Fruit fly (Drosophila melanogaster) whole organism, prepupa: Measurements from ENCODE around the gene Ppt1.

Experiments
- CG34406 ChIP-seq: fragments of 200-800 bp; sonication (Bioruptor generic); optimal IDR thresholded peaks from 3 replicates; lab custom pipeline; 2016; ENCODE audit warnings: missing biosample characterization, missing genetic modification characterization
- CG6854 ChIP-seq: fragments of 200-800 bp; sonication (Bioruptor generic); optimal IDR thresholded peaks from 2 replicates; lab custom pipeline; 2017; ENCODE audit warnings: missing biosample characterization, mild to moderate bottlenecking, missing genetic modification characterization
- Lpt ChIP-seq: fragments of 200-800 bp; sonication (Bioruptor generic); optimal IDR thresholded peaks from 3 replicates; lab custom pipeline; 2016; ENCODE audit warnings: missing biosample characterization, missing genetic modification characterization
- eg ChIP-seq: fragments of 200-800 bp; sonication (Bioruptor generic); IDR thresholded peaks from 3 replicates; pipeline ENCODE4 v1.3.6; 2022; ENCODE audit warnings: missing biosample characterization, missing genetic modification characterization
- fkh ChIP-seq: fragments of 200-800 bp; sonication (Bioruptor generic); optimal IDR thresholded peaks from 3 replicates; lab custom pipeline; 2017; ENCODE audit warnings: missing biosample characterization, mild to moderate bottlenecking, missing genetic modification characterization, moderate library complexity

DNA sequence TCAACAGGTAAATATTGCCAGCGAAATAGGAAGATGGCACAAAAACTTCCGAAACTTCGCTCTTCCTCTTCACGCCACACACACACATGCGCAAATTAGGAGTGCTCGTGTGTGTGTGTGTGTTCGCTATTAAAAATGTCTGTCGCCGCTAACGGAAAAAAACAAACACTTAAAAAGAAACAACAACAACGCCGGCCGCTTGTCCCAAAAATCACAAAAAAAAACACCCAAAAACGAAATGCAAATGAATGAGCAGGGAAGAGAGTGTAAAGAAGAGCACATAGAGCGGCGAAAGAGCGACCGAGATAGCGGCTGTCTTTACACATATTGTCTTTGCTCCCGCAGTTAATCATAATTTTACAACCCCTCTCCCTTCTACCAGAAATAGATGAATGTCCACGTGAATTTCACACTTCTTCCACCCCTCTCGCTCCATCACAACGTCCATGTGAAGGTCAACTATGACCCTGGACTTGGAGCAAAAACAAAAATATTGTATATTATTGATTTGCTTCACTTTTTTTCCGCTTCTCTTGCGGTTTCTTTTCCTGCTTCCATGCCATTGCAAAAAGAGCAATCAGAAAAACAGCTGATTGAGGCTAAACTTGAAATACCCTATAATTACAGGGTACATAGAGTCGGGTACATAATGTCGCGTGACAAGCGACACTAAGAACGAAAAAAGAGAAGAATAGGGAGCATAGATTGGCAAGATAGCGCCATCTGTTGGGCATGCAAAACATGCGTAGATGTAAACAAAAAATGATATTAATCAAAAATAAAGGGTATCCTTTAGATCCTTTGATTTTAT lies 8.0 kb downstream of the Ppt1 start:
- no peak for TF ChIP-seq CG34406
- peak; percentile 18 for TF ChIP-seq Lpt
- TF ChIP-seq eg (GFP tag; lab: Robert Waterston, UW), result peak; percentile 85
- no peak for TF ChIP-seq CG6854 (GFP tag; lab: Kevin White, UChicago)
- TF ChIP-seq fkh (GFP tag; lab: Kevin White, UChicago), result peak; percentile 30
